Worm (Caenorhabditis elegans): ENCODE measurements around the gene fmo-4.

fmo-4 gene

DNA sequence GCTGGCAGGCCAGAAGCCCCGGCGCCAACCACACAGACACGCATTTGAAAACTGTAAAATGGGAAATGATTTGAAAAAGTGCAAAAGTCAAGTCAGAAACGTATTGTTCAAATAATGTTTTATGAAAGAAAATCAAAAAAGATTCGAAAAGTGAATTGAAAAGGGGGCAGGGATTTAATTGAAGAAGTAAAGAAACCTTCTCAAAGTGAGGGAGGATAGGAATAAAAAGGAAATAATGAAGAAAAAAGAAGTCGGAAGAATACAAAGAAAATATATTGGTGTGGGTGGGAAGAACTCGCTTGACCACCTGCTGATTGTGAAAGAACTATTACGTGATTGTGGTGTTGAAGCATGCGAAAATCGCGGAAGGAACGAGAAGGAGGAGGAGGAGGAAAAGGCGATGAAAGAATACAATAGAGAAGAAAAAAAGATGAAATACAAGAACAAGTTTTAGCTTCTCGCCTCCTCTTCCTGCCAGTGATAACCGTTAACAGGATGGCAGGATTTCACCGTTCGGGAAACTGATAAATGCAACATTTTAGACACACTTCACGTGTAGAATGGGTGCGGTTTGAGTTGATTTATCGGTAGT lies at the start of gene fmo-4:
Gene fmo-4, minus strand, starts transcription at position 51 of the 592 bp plus-strand sequence.
- TF ChIP-seq ref-1 (GFP tag; conservative IDR thresholded peaks at IDR 0.05), result no peak
- TF ChIP-seq klf-2 (GFP tag; conservative IDR thresholded peaks at IDR 0.05), result no peak
- no peak for TF ChIP-seq cog-1 (tag; optimal IDR thresholded peaks at IDR 0.05)
- TF ChIP-seq flt-1 (GFP tag; IDR thresholded peaks at IDR 0.05), result no peak
- no peak for TF ChIP-seq ztf-23 (GFP tag; IDR thresholded peaks at IDR 0.05)
- no peak for TF ChIP-seq T22C8.4 (GFP tag; IDR thresholded peaks at IDR 0.05)
- TF ChIP-seq tab-1 (GFP tag; IDR thresholded peaks at IDR 0.05), result no peak
- TF ChIP-seq med-1 (GFP tag; optimal IDR thresholded peaks at IDR 0.05; ENCODE audit: insufficient read depth), result no peak
- no peak for TF ChIP-seq ztf-29 (GFP tag; IDR thresholded peaks at IDR 0.05)

ce11 chrV:13655202-13655764 lies 48.8 kb upstream of the fmo-4 start:
- TF ChIP-seq med-1 (GFP tag; optimal IDR thresholded peaks at IDR 0.05; ENCODE audit: insufficient read depth) (no peak), klf-2 (GFP tag; conservative IDR thresholded peaks at IDR 0.05) (no peak), ztf-29 (GFP tag; IDR thresholded peaks at IDR 0.05) (no peak), cog-1 (tag; optimal IDR thresholded peaks at IDR 0.05) (peak; percentile 69), ref-1 (GFP tag; conservative IDR thresholded peaks at IDR 0.05) (no peak), flt-1 (GFP tag; IDR thresholded peaks at IDR 0.05) (no peak)

ce11 chrV:13654394-13654792 lies 47.9 kb upstream of the fmo-4 start:
- TF ChIP-seq T22C8.4 (GFP tag; IDR thresholded peaks at IDR 0.05) (no peak), ref-1 (GFP tag; conservative IDR thresholded peaks at IDR 0.05) (no peak), cog-1 (tag; optimal IDR thresholded peaks at IDR 0.05) (no peak), ztf-29 (GFP tag; IDR thresholded peaks at IDR 0.05) (no peak), med-1 (GFP tag; optimal IDR thresholded peaks at IDR 0.05; ENCODE audit: insufficient read depth) (no peak), flt-1 (GFP tag; IDR thresholded peaks at IDR 0.05) (no peak)

DNA sequence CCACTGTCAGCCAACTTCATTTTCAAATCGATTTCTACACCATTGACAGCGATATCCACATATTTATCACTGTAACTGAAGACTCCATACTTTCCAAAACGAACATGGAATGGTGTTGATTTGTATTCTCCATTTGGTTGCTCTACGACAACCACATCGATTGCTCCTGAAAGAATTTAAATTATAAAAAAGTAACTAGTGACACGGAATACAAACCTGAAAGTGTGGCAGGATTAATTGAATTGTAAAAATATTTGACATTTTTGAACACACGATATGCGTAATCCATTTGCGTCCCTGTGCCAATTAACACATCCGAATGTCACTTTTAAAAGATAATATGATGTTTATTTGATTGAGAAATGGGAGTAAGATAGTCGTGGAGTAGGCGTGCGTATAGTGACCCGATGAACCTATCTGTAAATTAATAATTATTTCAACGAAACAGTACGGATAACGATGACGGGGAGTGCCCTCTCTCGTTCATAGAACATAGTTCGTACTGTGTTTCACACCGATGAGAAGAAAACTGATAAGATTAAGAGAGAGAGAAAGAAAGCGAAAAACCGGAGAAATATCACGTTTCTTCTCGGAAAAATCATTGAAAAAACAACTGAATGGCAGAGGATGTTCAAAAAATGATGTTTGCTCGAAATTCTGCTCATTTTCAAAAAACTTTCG lies 47.4 kb upstream of the fmo-4 start, which contains the start of gene lpin-1:
Gene lpin-1, minus strand, starts transcription at position 417 of the 681 bp plus-strand sequence.
- TF ChIP-seq tab-1 (GFP tag; IDR thresholded peaks at IDR 0.05) (no peak), flt-1 (GFP tag; IDR thresholded peaks at IDR 0.05) (no peak), ztf-23 (GFP tag; IDR thresholded peaks at IDR 0.05) (no peak), cog-1 (tag; optimal IDR thresholded peaks at IDR 0.05) (no peak), T22C8.4 (GFP tag; IDR thresholded peaks at IDR 0.05) (no peak), klf-2 (GFP tag; conservative IDR thresholded peaks at IDR 0.05) (no peak), med-1 (GFP tag; optimal IDR thresholded peaks at IDR 0.05; ENCODE audit: insufficient read depth) (no peak), ref-1 (GFP tag; conservative IDR thresholded peaks at IDR 0.05) (no peak), ztf-29 (GFP tag; IDR thresholded peaks at IDR 0.05) (no peak)

- TF ChIP-seq ztf-29 (GFP tag; IDR thresholded peaks at IDR 0.05), result no peak
- TF ChIP-seq tab-1 (GFP tag; IDR thresholded peaks at IDR 0.05), result no peak
- TF ChIP-seq med-1 (GFP tag; optimal IDR thresholded peaks at IDR 0.05; ENCODE audit: insufficient read depth), result no peak
- no peak for TF ChIP-seq ztf-23 (GFP tag; IDR thresholded peaks at IDR 0.05)
- no peak for TF ChIP-seq cog-1 (tag; optimal IDR thresholded peaks at IDR 0.05)
- TF ChIP-seq flt-1 (GFP tag; IDR thresholded peaks at IDR 0.05), result no peak
- TF ChIP-seq klf-2 (GFP tag; conservative IDR thresholded peaks at IDR 0.05), result no peak
- no peak for TF ChIP-seq ref-1 (GFP tag; conservative IDR thresholded peaks at IDR 0.05)
- no peak for TF ChIP-seq T22C8.4 (GFP tag; IDR thresholded peaks at IDR 0.05)
These were observed 45.8 kb upstream of the fmo-4 start for ce11 chrV:13652322-13652721.

DNA sequence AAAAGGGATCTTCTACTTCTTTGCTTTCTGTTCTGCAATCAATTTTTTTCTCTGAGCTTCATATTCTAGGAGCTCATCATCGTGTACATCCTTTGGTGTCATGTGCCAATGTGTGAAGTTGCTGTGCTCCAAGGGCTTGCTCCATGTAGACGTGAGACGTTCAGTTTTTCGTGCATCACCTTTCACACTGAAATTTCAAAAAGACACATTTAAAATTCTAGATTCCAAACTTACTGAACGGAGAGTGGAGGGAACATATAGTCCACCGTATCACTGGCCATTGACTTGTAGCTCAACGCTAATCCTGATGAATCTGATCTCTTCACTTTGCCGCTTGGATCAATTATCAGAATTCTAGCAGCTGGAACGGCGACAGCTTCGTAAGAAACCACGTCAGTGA lies 44.3 kb upstream of the fmo-4 start:
- TF ChIP-seq cog-1 (tag; optimal IDR thresholded peaks at IDR 0.05) (no peak), T22C8.4 (GFP tag; IDR thresholded peaks at IDR 0.05) (no peak), ref-1 (GFP tag; conservative IDR thresholded peaks at IDR 0.05) (no peak), klf-2 (GFP tag; conservative IDR thresholded peaks at IDR 0.05) (no peak), ztf-23 (GFP tag; IDR thresholded peaks at IDR 0.05) (no peak)

- TF ChIP-seq ref-1 (GFP tag; conservative IDR thresholded peaks at IDR 0.05) (no peak), ztf-29 (GFP tag; IDR thresholded peaks at IDR 0.05) (no peak), med-1 (GFP tag; optimal IDR thresholded peaks at IDR 0.05; ENCODE audit: insufficient read depth) (no peak), ztf-23 (GFP tag; IDR thresholded peaks at IDR 0.05) (no peak), T22C8.4 (GFP tag; IDR thresholded peaks at IDR 0.05) (no peak), tab-1 (GFP tag; IDR thresholded peaks at IDR 0.05) (no peak), klf-2 (GFP tag; conservative IDR thresholded peaks at IDR 0.05) (no peak), flt-1 (GFP tag; IDR thresholded peaks at IDR 0.05) (no peak)
These were observed 43.3 kb upstream of the fmo-4 start, which contains the start of gene H37A05.4 for ce11 chrV:13649730-13650349. Gene H37A05.4 (minus strand): TSS chrV:13649780.

ce11 chrV:13647617-13648016 lies 41.1 kb upstream of the fmo-4 start:
- TF ChIP-seq T22C8.4 (GFP tag; IDR thresholded peaks at IDR 0.05) (no peak), klf-2 (GFP tag; conservative IDR thresholded peaks at IDR 0.05) (no peak)

DNA sequence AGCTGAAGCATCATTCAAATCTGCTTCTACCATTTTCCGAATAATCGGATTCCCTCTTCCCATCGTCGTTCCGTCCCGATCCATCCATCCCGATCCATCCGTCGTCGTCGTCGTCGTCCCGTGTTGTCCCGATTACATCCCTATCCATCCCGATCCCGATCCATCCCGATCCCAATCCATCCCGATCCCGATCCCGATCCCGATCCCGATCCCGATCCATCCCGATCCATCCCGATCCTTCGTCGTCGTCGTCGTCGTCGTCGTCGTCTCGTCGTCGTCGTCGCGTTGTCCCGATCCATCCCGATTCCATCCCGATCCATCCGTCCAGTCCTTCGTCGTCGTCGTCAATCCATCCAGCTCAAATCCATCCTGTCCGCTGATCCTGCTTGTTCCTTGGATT lies 40.7 kb upstream of the fmo-4 start:
- TF ChIP-seq ref-1 (GFP tag; conservative IDR thresholded peaks at IDR 0.05) (no peak), med-1 (GFP tag; optimal IDR thresholded peaks at IDR 0.05; ENCODE audit: insufficient read depth) (no peak), ztf-23 (GFP tag; IDR thresholded peaks at IDR 0.05) (no peak)
